Worm (Caenorhabditis elegans) whole organism, mixed stage, embryonic: ENCODE measurements around the gene gcst-1.

Experiments used
- M03D4.4 ChIP-seq: sonication (generic microtip); optimal IDR thresholded peaks from 2 replicates; lab custom pipeline; 2017; ENCODE audit warnings: mild to moderate bottlenecking, missing genetic modification characterization, missing compliant biosample characterization
- bed-3 ChIP-seq: fragments of 200-800 bp; sonication (Bioruptor generic); optimal IDR thresholded peaks from 3 replicates; lab custom pipeline; 2018; ENCODE audit warnings: mild to moderate bottlenecking, missing genetic modification characterization, moderate library complexity, missing compliant biosample characterization
- blmp-1 ChIP-seq: fragments of 150-350 bp; optimal IDR thresholded peaks from 2 replicates; lab custom pipeline; 2014; ENCODE audit warnings: missing biosample characterization, missing genetic modification characterization
- ceh-39 ChIP-seq: fragments of 150-350 bp; optimal IDR thresholded peaks from 2 replicates; lab custom pipeline; 2014; ENCODE audit warnings: missing biosample characterization, missing genetic modification characterization
- ceh-43 ChIP-seq: fragments of 200-800 bp; sonication (Bioruptor generic); optimal IDR thresholded peaks from 2 replicates; lab custom pipeline; 2018; ENCODE audit warnings: mild to moderate bottlenecking, missing genetic modification characterization, moderate library complexity, missing compliant biosample characterization
- ceh-83 ChIP-seq: fragments of 200-800 bp; sonication (Bioruptor generic); optimal IDR thresholded peaks from 2 replicates; lab custom pipeline; 2018; ENCODE audit warnings: mild to moderate bottlenecking, missing genetic modification characterization, missing compliant biosample characterization
- ces-1 ChIP-seq: fragments of 150-350 bp; optimal IDR thresholded peaks from 2 replicates; lab custom pipeline; 2014; ENCODE audit warnings: missing biosample characterization, missing genetic modification reagents, missing genetic modification characterization
- cnd-1 ChIP-seq: fragments of 200-800 bp; sonication (Bioruptor generic); optimal IDR thresholded peaks from 2 replicates; lab custom pipeline; 2018; ENCODE audit warnings: mild to moderate bottlenecking, missing genetic modification characterization, missing compliant biosample characterization
- drap-1 ChIP-seq: fragments of 200-800 bp; sonication (Bioruptor generic); optimal IDR thresholded peaks from 3 replicates; lab custom pipeline; 2018; ENCODE audit warnings: mild to moderate bottlenecking, missing genetic modification characterization, missing compliant biosample characterization
- elt-3 ChIP-seq: fragments of 150-350 bp; optimal IDR thresholded peaks from 2 replicates; lab custom pipeline; 2014; ENCODE audit warnings: missing biosample characterization, missing genetic modification characterization
- flh-1 ChIP-seq: fragments of 200-800 bp; sonication (Bioruptor generic); optimal IDR thresholded peaks from 2 replicates; lab custom pipeline; 2018; ENCODE audit warnings: mild to moderate bottlenecking, missing genetic modification characterization, moderate library complexity, missing compliant biosample characterization
- ham-2 ChIP-seq: fragments of 200-800 bp; sonication (Bioruptor generic); optimal IDR thresholded peaks from 2 replicates; lab custom pipeline; 2018; ENCODE audit warnings: mild to moderate bottlenecking, missing genetic modification characterization, missing compliant biosample characterization
- hlh-1 ChIP-seq: fragments of 150-350 bp; optimal IDR thresholded peaks from 2 replicates; lab custom pipeline; 2014; ENCODE audit warnings: missing biosample characterization, missing genetic modification reagents, missing genetic modification characterization
- lin-13 ChIP-seq: fragments of 150-350 bp; optimal IDR thresholded peaks from 2 replicates; lab custom pipeline; 2014; ENCODE audit warnings: missing biosample characterization, missing genetic modification characterization
- lin-32 ChIP-seq: fragments of 200-800 bp; sonication (Bioruptor generic); optimal IDR thresholded peaks from 2 replicates; lab custom pipeline; 2018; ENCODE audit warnings: mild to moderate bottlenecking, missing genetic modification characterization, missing compliant biosample characterization
- lsy-2 ChIP-seq: fragments of 150-350 bp; optimal IDR thresholded peaks from 2 replicates; lab custom pipeline; 2014; ENCODE audit warnings: missing biosample characterization, missing genetic modification characterization
- mab-5 ChIP-seq: fragments of 150-350 bp; optimal IDR thresholded peaks from 2 replicates; lab custom pipeline; 2014; ENCODE audit warnings: missing biosample characterization, missing genetic modification characterization
- mls-2 ChIP-seq: sonication (generic microtip); optimal IDR thresholded peaks from 2 replicates; lab custom pipeline; 2016; ENCODE audit warnings: mild to moderate bottlenecking, missing genetic modification characterization, moderate library complexity, missing compliant biosample characterization
- nhr-12 ChIP-seq: fragments of 150-350 bp; optimal IDR thresholded peaks from 2 replicates; lab custom pipeline; 2014; ENCODE audit warnings: missing biosample characterization, missing genetic modification characterization
- nhr-28 ChIP-seq: fragments of 150-350 bp; optimal IDR thresholded peaks from 2 replicates; lab custom pipeline; 2014; ENCODE audit warnings: missing biosample characterization, missing genetic modification characterization
- nhr-76 ChIP-seq: sonication (generic microtip); optimal IDR thresholded peaks from 2 replicates; lab custom pipeline; 2017; ENCODE audit warnings: missing biosample characterization, missing genetic modification characterization
- sem-2 ChIP-seq: fragments of 200-800 bp; sonication (Bioruptor generic); optimal IDR thresholded peaks from 2 replicates; lab custom pipeline; 2018; ENCODE audit warnings: mild to moderate bottlenecking, missing genetic modification characterization, missing compliant biosample characterization
- snpc-4 ChIP-seq: fragments of 150-350 bp; optimal IDR thresholded peaks from 2 replicates; lab custom pipeline; 2014; ENCODE audit warnings: missing biosample characterization, missing genetic modification characterization
- sptf-1 ChIP-seq: sonication (generic microtip); optimal IDR thresholded peaks from 2 replicates; lab custom pipeline; 2017; ENCODE audit warnings: mild to moderate bottlenecking, missing genetic modification characterization, moderate library complexity, missing compliant biosample characterization
- tbx-8 ChIP-seq: fragments of 200-800 bp; sonication (Bioruptor generic); optimal IDR thresholded peaks from 2 replicates; lab custom pipeline; 2018; ENCODE audit warnings: mild to moderate bottlenecking, missing genetic modification characterization, moderate library complexity, missing compliant biosample characterization
- unc-120 ChIP-seq: sonication (generic microtip); optimal IDR thresholded peaks from 2 replicates; lab custom pipeline; 2017; ENCODE audit warnings: missing genetic modification characterization, missing compliant biosample characterization; ENCODE audit not compliant: poor library complexity, severe bottlenecking
- unc-39 ChIP-seq: fragments of 150-350 bp; optimal IDR thresholded peaks from 2 replicates; lab custom pipeline; 2014; ENCODE audit warnings: missing biosample characterization, missing genetic modification characterization
- unc-62 ChIP-seq: fragments of 150-350 bp; optimal IDR thresholded peaks from 2 replicates; lab custom pipeline; 2014; ENCODE audit warnings: missing biosample characterization, missing genetic modification reagents, missing genetic modification characterization
- zip-8 ChIP-seq: fragments of 150-350 bp; optimal IDR thresholded peaks from 2 replicates; lab custom pipeline; 2014; ENCODE audit warnings: missing biosample characterization, missing genetic modification characterization
- ztf-11 ChIP-seq: fragments of 150-350 bp; optimal IDR thresholded peaks from 2 replicates; lab custom pipeline; 2014; ENCODE audit warnings: missing biosample characterization, missing genetic modification characterization

Gene gcst-1

ce11 chrV:5704467-5704866 lies 8.3 kb upstream of the gcst-1 start:
- no peak for TF ChIP-seq sem-2 (GFP tag; lab: Kevin White, UChicago)
- TF ChIP-seq ceh-39 (tag; lab: Kevin White, UChicago), result no peak

- no peak for TF ChIP-seq sptf-1 (tag; lab: Kevin White, UChicago)
- no peak for TF ChIP-seq cnd-1 (tag; lab: Kevin White, UChicago)
- TF ChIP-seq nhr-76 (tag; lab: Kevin White, UChicago), result no peak
- TF ChIP-seq sem-2 (GFP tag; lab: Kevin White, UChicago), result no peak
- TF ChIP-seq ceh-43 (GFP tag; lab: Kevin White, UChicago), result no peak
- no peak for TF ChIP-seq mls-2 (tag; lab: Kevin White, UChicago)
- no peak for TF ChIP-seq hlh-1 (tag; lab: Kevin White, UChicago)
- TF ChIP-seq bed-3, result no peak
- no peak for TF ChIP-seq unc-62 (GFP tag; lab: Kevin White, UChicago)
- TF ChIP-seq mab-5, result no peak
- no peak for TF ChIP-seq snpc-4 (tag; lab: Kevin White, UChicago)
Measured at ce11 chrV:5705510-5705909, 7.2 kb upstream of the gcst-1 start, which contains the start of gene peli-1. TSS of gene peli-1 (plus strand) at chrV:5705810.

ce11 chrV:5708331-5708730 lies 4.4 kb upstream of the gcst-1 start:
- TF ChIP-seq lsy-2 (tag; lab: Kevin White, UChicago), result no peak
- TF ChIP-seq ces-1 (GFP tag; lab: Kevin White, UChicago), result peak; percentile 78
- TF ChIP-seq, all 35 proteins: peak for 1

ce11 chrV:5712189-5712588 lies 539 bp upstream of the gcst-1 start:
- TF ChIP-seq zip-8 (tag; lab: Kevin White, UChicago) (no peak), flh-1 (GFP tag; lab: Kevin White, UChicago) (no peak), blmp-1 (tag; lab: Kevin White, UChicago) (no peak), ceh-39 (tag; lab: Kevin White, UChicago) (no peak), hlh-1 (tag; lab: Kevin White, UChicago) (no peak), sptf-1 (tag; lab: Kevin White, UChicago) (no peak), bed-3 (no peak), cnd-1 (tag; lab: Kevin White, UChicago) (no peak), ceh-43 (GFP tag; lab: Kevin White, UChicago) (no peak), drap-1 (GFP tag; lab: Kevin White, UChicago) (no peak), M03D4.4 (tag; lab: Kevin White, UChicago) (no peak)

- TF ChIP-seq M03D4.4 (tag; lab: Kevin White, UChicago) (no peak), unc-120 (tag; lab: Kevin White, UChicago) (no peak), lin-32 (GFP tag; lab: Kevin White, UChicago) (no peak), ceh-43 (GFP tag; lab: Kevin White, UChicago) (no peak), lin-13 (tag; lab: Kevin White, UChicago) (no peak), elt-3 (tag; lab: Kevin White, UChicago) (no peak), blmp-1 (tag; lab: Kevin White, UChicago) (no peak), nhr-12 (no peak), drap-1 (GFP tag; lab: Kevin White, UChicago) (no peak), ham-2 (GFP tag; lab: Kevin White, UChicago) (no peak)
Measured at ce11 chrV:5713510-5713909, 782 bp downstream of the gcst-1 start.

ce11 chrV:5716508-5716907 lies 3.8 kb downstream of the gcst-1 start, which contains the start of gene K09H11.9:
TSS of gene K09H11.9 (minus strand) at chrV:5716608.
- no peak for TF ChIP-seq ceh-83
- no peak for TF ChIP-seq ztf-11 (tag; lab: Kevin White, UChicago)
- TF ChIP-seq hlh-1 (tag; lab: Kevin White, UChicago), result no peak
- no peak for TF ChIP-seq cnd-1 (tag; lab: Kevin White, UChicago)
- no peak for TF ChIP-seq zip-8 (tag; lab: Kevin White, UChicago)
- TF ChIP-seq unc-39 (tag; lab: Kevin White, UChicago), result no peak
- no peak for TF ChIP-seq tbx-8
- TF ChIP-seq unc-120 (tag; lab: Kevin White, UChicago), result no peak
- no peak for TF ChIP-seq mls-2 (tag; lab: Kevin White, UChicago)
- no peak for TF ChIP-seq nhr-28 (tag; lab: Kevin White, UChicago)
- TF ChIP-seq nhr-12, result no peak
